Worm (Caenorhabditis elegans): Measurements from ENCODE around the gene H04J21.4.

ce11 chrIII:2386483-2386882 lies 18.2 kb upstream of the H04J21.4 start, which contains the start of gene H14E04.3:
- no peak for TF ChIP-seq C08G9.2 (tag; optimal IDR thresholded peaks at IDR 0.05)
- TF ChIP-seq zip-5 (tag; optimal IDR thresholded peaks at IDR 0.05): no peak
- no peak for TF ChIP-seq pax-1 (tag; optimal IDR thresholded peaks at IDR 0.05)
- TF ChIP-seq hlh-6 (tag; optimal IDR thresholded peaks at IDR 0.05): no peak
- no peak for TF ChIP-seq tbx-7 (tag; optimal IDR thresholded peaks at IDR 0.05)
- no peak for TF ChIP-seq pag-3 (tag; optimal IDR thresholded peaks at IDR 0.05; ENCODE audit: borderline replicate concordance)
- no peak for TF ChIP-seq fax-1 (tag; optimal IDR thresholded peaks at IDR 0.05)
- TF ChIP-seq nhr-11 (tag; optimal IDR thresholded peaks at IDR 0.05): no peak
- TF ChIP-seq dmd-4 (tag; optimal IDR thresholded peaks at IDR 0.05; ENCODE audit: borderline replicate concordance): no peak
- TF ChIP-seq ztf-16 (tag; optimal IDR thresholded peaks at IDR 0.05): no peak
- no peak for TF ChIP-seq pqm-1 (tag; optimal IDR thresholded peaks at IDR 0.05)
- TF ChIP-seq hlh-8 (tag; optimal IDR thresholded peaks at IDR 0.05): no peak
- TF ChIP-seq ama-1 (optimal IDR thresholded peaks at IDR 0.05): no peak
- no peak for TF ChIP-seq pat-9 (tag; optimal IDR thresholded peaks at IDR 0.05)

Data from whole organism, late embryonic.